Comparison of ENCODE assay signal across 3 fruit fly cellular contexts in the genomic region with DNA sequence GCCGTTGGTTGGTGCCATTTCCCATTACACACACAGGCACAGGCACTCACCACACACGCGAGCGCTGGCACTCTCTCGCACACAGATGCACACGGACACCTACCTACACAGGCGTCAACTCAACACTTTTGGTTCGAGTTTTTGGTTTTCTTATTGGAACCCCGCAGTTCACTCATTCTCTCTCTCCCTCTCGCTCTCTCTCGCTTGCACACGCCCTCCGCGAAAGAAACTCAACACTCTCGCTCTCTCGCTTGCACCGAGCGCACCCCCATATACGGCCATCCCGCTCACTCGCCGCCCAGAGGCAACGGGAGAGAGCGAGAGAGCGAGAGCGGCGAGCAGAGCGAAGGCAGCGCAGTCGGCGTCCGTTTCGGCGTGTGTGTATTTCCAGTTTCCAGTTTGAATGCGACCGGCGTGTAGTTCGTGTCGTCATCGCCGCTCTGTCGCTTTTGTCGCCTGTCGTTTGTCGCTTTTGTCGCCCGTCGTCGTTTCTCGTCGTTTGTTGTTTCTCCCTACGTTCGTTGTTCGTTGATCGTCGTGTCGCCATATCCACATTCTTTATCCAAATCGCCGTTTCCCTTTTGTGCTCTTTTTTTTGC.
A peak's percentile ranks its signal among the peaks of the same experiment; 100 is the strongest.
TF ChIP-seq lines count a peak whose summit lies in the region.

No protein-coding gene starts in this region.

TF ChIP-seq in whole organism, embryonic, 481 proteins besides CTCF, POLR2A, EP300 and RAD21 (continued from another document and continues in another):
- TF ChIP-seq Camta (GFP tag; optimal IDR thresholded peaks at IDR 0.05; lab: Kevin White, UChicago) (no peak), CG7839 (tag; optimal IDR thresholded peaks at IDR 0.05; lab: Kevin White, UChicago) (no peak), CG4820 (GFP tag; optimal IDR thresholded peaks at IDR 0.05; lab: Kevin White, UChicago) (no peak), E2f2 (GFP tag; IDR thresholded peaks at IDR 0.05; lab: Robert Waterston, UW) (no peak), CG10462 (GFP tag; optimal IDR thresholded peaks at IDR 0.05; lab: Kevin White, UChicago) (no peak), so (GFP tag; IDR thresholded peaks at IDR 0.05; lab: Robert Waterston, UW) (0 out of 3 replicates have a peak, but pooled peaks have one; percentile 45), BtbVII (GFP tag; optimal IDR thresholded peaks at IDR 0.05; lab: Kevin White, UChicago) (no peak), CG43689 (GFP tag; IDR thresholded peaks at IDR 0.05; lab: Robert Waterston, UW) (no peak), Atf6 (GFP tag; IDR thresholded peaks at IDR 0.05; lab: Robert Waterston, UW) (no peak), Doc3 (GFP tag; IDR thresholded peaks at IDR 0.05; lab: Robert Waterston, UW; ENCODE audit: partially characterized antibody) (no peak), emc (GFP tag; optimal IDR thresholded peaks at IDR 0.05; lab: Kevin White, UChicago) (no peak), CG8765 (GFP tag; IDR thresholded peaks at IDR 0.05; lab: Robert Waterston, UW) (peak; percentile 68; the same call in 1 of the 2 replicates), dysf (GFP tag; IDR thresholded peaks at IDR 0.05; lab: Robert Waterston, UW) (no peak), CG34422 (GFP tag; IDR thresholded peaks at IDR 0.05; lab: Robert Waterston, UW) (no peak), Mrtf (GFP tag; IDR thresholded peaks at IDR 0.05; lab: Robert Waterston, UW) (no peak), unc-4 (GFP tag; IDR thresholded peaks at IDR 0.05; lab: Robert Waterston, UW; ENCODE audit: partially characterized antibody) (no peak), Scr (GFP tag; IDR thresholded peaks at IDR 0.05; lab: Robert Waterston, UW; ENCODE audit: partially characterized antibody) (peak; percentile 38; the same call in 1 of the 2 replicates), CG17359 (tag; optimal IDR thresholded peaks at IDR 0.05; lab: Kevin White, UChicago) (no peak), Adf1 (GFP tag; IDR thresholded peaks at IDR 0.05; lab: Robert Waterston, UW) (peak; percentile 100), CG17568 (GFP tag; optimal IDR thresholded peaks at IDR 0.05; lab: Kevin White, UChicago) (no peak), CG13894 (tag; optimal IDR thresholded peaks at IDR 0.05; lab: Kevin White, UChicago) (no peak), CG42726 (GFP tag; IDR thresholded peaks at IDR 0.05; lab: Robert Waterston, UW; ENCODE audit: partially characterized antibody) (no peak), lov (optimal IDR thresholded peaks at IDR 0.05; lab: Kevin White, UChicago) (no peak), lov (GFP tag; IDR thresholded peaks at IDR 0.05; lab: Robert Waterston, UW) (0 out of 3 replicates have a peak, but pooled peaks have one; percentile 41), Aef1 (GFP tag; IDR thresholded peaks at IDR 0.05; lab: Robert Waterston, UW) (no peak), CG32767 (GFP tag; IDR thresholded peaks at IDR 0.05; lab: Robert Waterston, UW) (no peak), hb (GFP tag; IDR thresholded peaks at IDR 0.05; lab: Robert Waterston, UW; ENCODE audit: partially characterized antibody) (no peak), Rx (GFP tag; IDR thresholded peaks at IDR 0.05; lab: Robert Waterston, UW) (no peak), CG4360 (GFP tag; IDR thresholded peaks at IDR 0.05; lab: Robert Waterston, UW) (peak; percentile 36), bbx (GFP tag; IDR thresholded peaks at IDR 0.05; lab: Robert Waterston, UW; ENCODE audit: partially characterized antibody) (peak; percentile 43), row (GFP tag; IDR thresholded peaks at IDR 0.05; lab: Robert Waterston, UW) (no peak), phol (tag; optimal IDR thresholded peaks at IDR 0.05; lab: Kevin White, UChicago) (peak; percentile 20), CrebB (tag; optimal IDR thresholded peaks at IDR 0.05; lab: Kevin White, UChicago) (no peak), CG11695 (GFP tag; IDR thresholded peaks at IDR 0.05; lab: Robert Waterston, UW) (no peak), Drgx (GFP tag; IDR thresholded peaks at IDR 0.05; lab: Robert Waterston, UW) (peak; percentile 66), CG4404 (GFP tag; IDR thresholded peaks at IDR 0.05; lab: Robert Waterston, UW) (no peak), CG4707 (GFP tag; optimal IDR thresholded peaks at IDR 0.05; lab: Kevin White, UChicago) (no peak), B-H2 (GFP tag; optimal IDR thresholded peaks at IDR 0.05; lab: Kevin White, UChicago) (no peak), CG6175 (GFP tag; IDR thresholded peaks at IDR 0.05; lab: Robert Waterston, UW) (no peak), Ssrp (tag; optimal IDR thresholded peaks at IDR 0.05; lab: Kevin White, UChicago) (no peak), peb (GFP tag; IDR thresholded peaks at IDR 0.05; lab: Robert Waterston, UW) (no peak), stwl (tag; optimal IDR thresholded peaks at IDR 0.05; lab: Kevin White, UChicago) (no peak)

TF ChIP-seq in whole organism, prepupa, 60 proteins besides CTCF, POLR2A, EP300 and RAD21 (continued from another document):
- TF ChIP-seq CG32006 (GFP tag; optimal IDR thresholded peaks at IDR 0.05; lab: Kevin White, UChicago) (peak; percentile 37), CG10669 (GFP tag; optimal IDR thresholded peaks at IDR 0.05; lab: Kevin White, UChicago) (peak; percentile 19), Lpt (GFP tag; optimal IDR thresholded peaks at IDR 0.05; lab: Kevin White, UChicago) (peak; percentile 6), Blimp-1 (GFP tag; optimal IDR thresholded peaks at IDR 0.05; lab: Kevin White, UChicago) (peak; percentile 20), Met (GFP tag; optimal IDR thresholded peaks at IDR 0.05; lab: Kevin White, UChicago) (peak; percentile 19), lz (GFP tag; optimal IDR thresholded peaks at IDR 0.05; lab: Kevin White, UChicago) (no peak), CG10631 (GFP tag; optimal IDR thresholded peaks at IDR 0.05; lab: Kevin White, UChicago) (no peak), topi (GFP tag; optimal IDR thresholded peaks at IDR 0.05; lab: Kevin White, UChicago) (peak; percentile 8), CG6854 (GFP tag; optimal IDR thresholded peaks at IDR 0.05; lab: Kevin White, UChicago) (peak; percentile 18), CG31627 (GFP tag; optimal IDR thresholded peaks at IDR 0.05; lab: Kevin White, UChicago) (no peak), eg (GFP tag; IDR thresholded peaks at IDR 0.05; lab: Robert Waterston, UW) (peak; percentile 78), ss (GFP tag; optimal IDR thresholded peaks at IDR 0.05; lab: Kevin White, UChicago) (peak; percentile 62 to 65), dsx (GFP tag; optimal IDR thresholded peaks at IDR 0.05; lab: Kevin White, UChicago; ENCODE audit: poor library complexity, severe bottlenecking) (peak; percentile 57), Smox (GFP tag; optimal IDR thresholded peaks at IDR 0.05; lab: Kevin White, UChicago) (no peak), OdsH (GFP tag; optimal IDR thresholded peaks at IDR 0.05; lab: Kevin White, UChicago) (no peak), fkh (GFP tag; optimal IDR thresholded peaks at IDR 0.05; lab: Kevin White, UChicago) (peak; percentile 71), Hr39 (GFP tag; optimal IDR thresholded peaks at IDR 0.05; lab: Kevin White, UChicago) (no peak), CG8632 (GFP tag; optimal IDR thresholded peaks at IDR 0.05; lab: Kevin White, UChicago) (peak; percentile 8), fd59A (GFP tag; optimal IDR thresholded peaks at IDR 0.05; lab: Kevin White, UChicago) (no peak), CG15336 (GFP tag; IDR thresholded peaks at IDR 0.05; lab: Robert Waterston, UW) (peak; percentile 41; the same call in 1 of the 2 replicates), CG8119 (GFP tag; IDR thresholded peaks at IDR 0.05; lab: Robert Waterston, UW) (peak; percentile 40; the same call in 1 of the 3 replicates), Eip75B (GFP tag; optimal IDR thresholded peaks at IDR 0.05; lab: Kevin White, UChicago) (peak; percentile 24), CG1621 (tag; optimal IDR thresholded peaks at IDR 0.05; lab: Kevin White, UChicago) (peak; percentile 55), cyc (GFP tag; optimal IDR thresholded peaks at IDR 0.05; lab: Kevin White, UChicago) (no peak), CG6792 (GFP tag; optimal IDR thresholded peaks at IDR 0.05; lab: Kevin White, UChicago) (no peak), CG4318 (GFP tag; optimal IDR thresholded peaks at IDR 0.05; lab: Kevin White, UChicago) (no peak), CG34406 (GFP tag; optimal IDR thresholded peaks at IDR 0.05; lab: Kevin White, UChicago) (peak; percentile 31), CG6808 (GFP tag; optimal IDR thresholded peaks at IDR 0.05; lab: Kevin White, UChicago) (peak; percentile 12), fd85E (GFP tag; optimal IDR thresholded peaks at IDR 0.05; lab: Kevin White, UChicago) (no peak), CG11902 (GFP tag; optimal IDR thresholded peaks at IDR 0.05; lab: Kevin White, UChicago) (no peak), esn (GFP tag; optimal IDR thresholded peaks at IDR 0.05; lab: Kevin White, UChicago) (peak; percentile 36), CG16779 (tag; optimal IDR thresholded peaks at IDR 0.05; lab: Kevin White, UChicago) (no peak), salr (GFP tag; optimal IDR thresholded peaks at IDR 0.05; lab: Kevin White, UChicago) (peak in 1 of 2 experiments; percentile 3), achi (GFP tag; optimal IDR thresholded peaks at IDR 0.05; lab: Kevin White, UChicago) (peak; percentile 10), pdm3 (GFP tag; optimal IDR thresholded peaks at IDR 0.05; lab: Kevin White, UChicago) (peak; percentile 39), Eip78C (GFP tag; lab: Kevin White, UChicago) (no peak), Sox14 (GFP tag; optimal IDR thresholded peaks at IDR 0.05; lab: Kevin White, UChicago) (peak; percentile 60), svp (GFP tag; lab: Kevin White, UChicago) (peak; percentile 33), CG8319 (GFP tag; optimal IDR thresholded peaks at IDR 0.05; lab: Kevin White, UChicago) (peak; percentile 8), Sox102F (GFP tag; optimal IDR thresholded peaks at IDR 0.05; lab: Kevin White, UChicago) (peak; percentile 22), CG3032 (tag; optimal IDR thresholded peaks at IDR 0.05; lab: Kevin White, UChicago) (peak; percentile 49)

TF ChIP-seq in whole organism, pupa, 21 proteins besides CTCF, POLR2A, EP300 and RAD21 (continued from another document):
- peak; percentile 74 for TF ChIP-seq CG32121 (GFP tag; IDR thresholded peaks at IDR 0.05; lab: Robert Waterston, UW)
